Fruit fly (Drosophila melanogaster) whole organism, embryonic: Measurements from ENCODE around the gene CG9338.

ENCODE experiments used
- CG33213 ChIP-seq: fragments of 200-800 bp; sonication (Bioruptor generic); optimal IDR thresholded peaks from 3 replicates; lab custom pipeline; 2016; ENCODE audit warnings: missing biosample characterization, missing genetic modification characterization
- CG6854 ChIP-seq: fragments of 200-800 bp; sonication (Bioruptor generic); optimal IDR thresholded peaks from 3 replicates; lab custom pipeline; 2017; ENCODE audit warnings: missing biosample characterization, mild to moderate bottlenecking, missing genetic modification characterization
- CG7963 ChIP-seq: fragments of 200-800 bp; sonication (Bioruptor generic); IDR thresholded peaks from 3 replicates; pipeline ENCODE4 v1.3.6; 2022; ENCODE audit warnings: missing biosample characterization, missing genetic modification characterization; ENCODE audit not compliant: partially characterized antibody
- Dek ChIP-seq: fragments of 200-800 bp; sonication (Bioruptor generic); optimal IDR thresholded peaks from 3 replicates; lab custom pipeline; 2019; ENCODE audit warnings: missing biosample characterization, mild to moderate bottlenecking, missing genetic modification characterization, moderate library complexity
- Dfd ChIP-seq, 2 experiments: fragments of >200 bp; optimal IDR thresholded peaks; 2 replicates each; lab custom pipeline; 2017; ENCODE audit warnings: missing biosample characterization in 2 of 2, missing genetic modification characterization in 2 of 2
- HmgD ChIP-seq: fragments of 200-800 bp; sonication (Bioruptor generic); optimal IDR thresholded peaks from 3 replicates; lab custom pipeline; 2016; ENCODE audit warnings: missing biosample characterization, missing genetic modification characterization
- Opbp ChIP-seq: fragments of 200-800 bp; sonication (Bioruptor generic); IDR thresholded peaks from 3 replicates; pipeline ENCODE4 v1.3.6; 2022; ENCODE audit warnings: missing biosample characterization, missing genetic modification characterization; ENCODE audit not compliant: partially characterized antibody
- Xrp1 ChIP-seq: fragments of 200-800 bp; sonication (Bioruptor generic); IDR thresholded peaks from 2 replicates; pipeline ENCODE4 v1.3.6; 2022; ENCODE audit warnings: missing biosample characterization, missing genetic modification characterization
- gce ChIP-seq: fragments of 200-800 bp; sonication (Bioruptor generic); IDR thresholded peaks from 3 replicates; pipeline ENCODE4 v1.3.6; 2022; ENCODE audit warnings: missing biosample characterization, missing genetic modification characterization
- luna ChIP-seq: fragments of 200-800 bp; sonication (Bioruptor generic); optimal IDR thresholded peaks from 2 replicates; lab custom pipeline; 2016; ENCODE audit warnings: missing biosample characterization, missing genetic modification characterization
- mld ChIP-seq: fragments of 200-800 bp; sonication (Bioruptor generic); IDR thresholded peaks from 3 replicates; pipeline ENCODE4 v1.3.6; 2022; ENCODE audit warnings: missing biosample characterization, missing genetic modification characterization; ENCODE audit not compliant: partially characterized antibody
- zfh1 ChIP-seq: fragments of 200-800 bp; sonication (Bioruptor generic); IDR thresholded peaks from 3 replicates; pipeline ENCODE4 v1.3.6; 2022; ENCODE audit warnings: missing biosample characterization, missing genetic modification characterization

dm6 chr2L:20887273-20887672, 22.3 kb downstream of the CG9338 start:
- TF ChIP-seq Opbp (no peak), Xrp1 (GFP tag; lab: Robert Waterston, UW) (no peak), luna (no peak), Dek (tag; lab: Kevin White, UChicago) (no peak), CG6854 (GFP tag; lab: Kevin White, UChicago) (no peak), CG7963 (GFP tag; lab: Robert Waterston, UW) (no peak), gce (GFP tag; lab: Robert Waterston, UW) (no peak), mld (no peak), Dfd (GFP tag; optimal IDR thresholded peaks at IDR 0.05; lab: Kevin White, UChicago) (no peak), zfh1 (GFP tag; lab: Robert Waterston, UW) (no peak), HmgD (GFP tag; lab: Kevin White, UChicago) (no peak), CG33213 (GFP tag; lab: Kevin White, UChicago) (no peak)
